Worm (Caenorhabditis elegans) whole organism, mixed stage, embryonic: ENCODE data around the gene wrm-1.

Source experiments
- M03D4.4 ChIP-seq: sonication (generic microtip); optimal IDR thresholded peaks from 2 replicates; lab custom pipeline; 2017; ENCODE audit warnings: mild to moderate bottlenecking, missing genetic modification characterization, missing compliant biosample characterization
- bed-3 ChIP-seq: fragments of 200-800 bp; sonication (Bioruptor generic); optimal IDR thresholded peaks from 3 replicates; lab custom pipeline; 2018; ENCODE audit warnings: mild to moderate bottlenecking, missing genetic modification characterization, moderate library complexity, missing compliant biosample characterization
- blmp-1 ChIP-seq: fragments of 150-350 bp; optimal IDR thresholded peaks from 2 replicates; lab custom pipeline; 2014; ENCODE audit warnings: missing biosample characterization, missing genetic modification characterization
- ceh-83 ChIP-seq: fragments of 200-800 bp; sonication (Bioruptor generic); optimal IDR thresholded peaks from 2 replicates; lab custom pipeline; 2018; ENCODE audit warnings: mild to moderate bottlenecking, missing genetic modification characterization, missing compliant biosample characterization
- ces-1 ChIP-seq: fragments of 150-350 bp; optimal IDR thresholded peaks from 2 replicates; lab custom pipeline; 2014; ENCODE audit warnings: missing biosample characterization, missing genetic modification reagents, missing genetic modification characterization
- cnd-1 ChIP-seq: fragments of 200-800 bp; sonication (Bioruptor generic); optimal IDR thresholded peaks from 2 replicates; lab custom pipeline; 2018; ENCODE audit warnings: mild to moderate bottlenecking, missing genetic modification characterization, missing compliant biosample characterization
- drap-1 ChIP-seq: fragments of 200-800 bp; sonication (Bioruptor generic); optimal IDR thresholded peaks from 3 replicates; lab custom pipeline; 2018; ENCODE audit warnings: mild to moderate bottlenecking, missing genetic modification characterization, missing compliant biosample characterization
- elt-3 ChIP-seq: fragments of 150-350 bp; optimal IDR thresholded peaks from 2 replicates; lab custom pipeline; 2014; ENCODE audit warnings: missing biosample characterization, missing genetic modification characterization
- ham-2 ChIP-seq: fragments of 200-800 bp; sonication (Bioruptor generic); optimal IDR thresholded peaks from 2 replicates; lab custom pipeline; 2018; ENCODE audit warnings: mild to moderate bottlenecking, missing genetic modification characterization, missing compliant biosample characterization
- hlh-1 ChIP-seq: fragments of 150-350 bp; optimal IDR thresholded peaks from 2 replicates; lab custom pipeline; 2014; ENCODE audit warnings: missing biosample characterization, missing genetic modification reagents, missing genetic modification characterization
- lin-13 ChIP-seq: fragments of 150-350 bp; optimal IDR thresholded peaks from 2 replicates; lab custom pipeline; 2014; ENCODE audit warnings: missing biosample characterization, missing genetic modification characterization
- lsy-2 ChIP-seq: fragments of 150-350 bp; optimal IDR thresholded peaks from 2 replicates; lab custom pipeline; 2014; ENCODE audit warnings: missing biosample characterization, missing genetic modification characterization
- mab-5 ChIP-seq: fragments of 150-350 bp; optimal IDR thresholded peaks from 2 replicates; lab custom pipeline; 2014; ENCODE audit warnings: missing biosample characterization, missing genetic modification characterization
- mep-1 ChIP-seq: fragments of 150-350 bp; optimal IDR thresholded peaks from 2 replicates; lab custom pipeline; 2017; ENCODE audit warnings: missing biosample characterization, missing genetic modification reagents, missing genetic modification characterization, inconsistent platforms
- nhr-12 ChIP-seq: fragments of 150-350 bp; optimal IDR thresholded peaks from 2 replicates; lab custom pipeline; 2014; ENCODE audit warnings: missing biosample characterization, missing genetic modification characterization
- nhr-2 ChIP-seq: fragments of 150-350 bp; optimal IDR thresholded peaks from 2 replicates; lab custom pipeline; 2014; ENCODE audit warnings: missing biosample characterization, missing genetic modification characterization
- nhr-237 ChIP-seq: fragments of 150-350 bp; optimal IDR thresholded peaks from 2 replicates; lab custom pipeline; 2014; ENCODE audit warnings: missing biosample characterization, missing genetic modification characterization
- nhr-28 ChIP-seq: fragments of 150-350 bp; optimal IDR thresholded peaks from 2 replicates; lab custom pipeline; 2014; ENCODE audit warnings: missing biosample characterization, missing genetic modification characterization
- nhr-76 ChIP-seq: sonication (generic microtip); optimal IDR thresholded peaks from 2 replicates; lab custom pipeline; 2017; ENCODE audit warnings: missing biosample characterization, missing genetic modification characterization
- pha-4 ChIP-seq: fragments of 150-350 bp; optimal IDR thresholded peaks from 2 replicates; lab custom pipeline; 2018; ENCODE audit warnings: missing biosample characterization, missing genetic modification reagents, missing genetic modification characterization
- snpc-4 ChIP-seq: fragments of 150-350 bp; optimal IDR thresholded peaks from 2 replicates; lab custom pipeline; 2014; ENCODE audit warnings: missing biosample characterization, missing genetic modification characterization
- sptf-1 ChIP-seq: sonication (generic microtip); optimal IDR thresholded peaks from 2 replicates; lab custom pipeline; 2017; ENCODE audit warnings: mild to moderate bottlenecking, missing genetic modification characterization, moderate library complexity, missing compliant biosample characterization
- unc-120 ChIP-seq: sonication (generic microtip); optimal IDR thresholded peaks from 2 replicates; lab custom pipeline; 2017; ENCODE audit warnings: missing genetic modification characterization, missing compliant biosample characterization; ENCODE audit not compliant: poor library complexity, severe bottlenecking
- unc-39 ChIP-seq: fragments of 150-350 bp; optimal IDR thresholded peaks from 2 replicates; lab custom pipeline; 2014; ENCODE audit warnings: missing biosample characterization, missing genetic modification characterization
- unc-62 ChIP-seq: fragments of 150-350 bp; optimal IDR thresholded peaks from 2 replicates; lab custom pipeline; 2014; ENCODE audit warnings: missing biosample characterization, missing genetic modification reagents, missing genetic modification characterization

wrm-1 gene

DNA sequence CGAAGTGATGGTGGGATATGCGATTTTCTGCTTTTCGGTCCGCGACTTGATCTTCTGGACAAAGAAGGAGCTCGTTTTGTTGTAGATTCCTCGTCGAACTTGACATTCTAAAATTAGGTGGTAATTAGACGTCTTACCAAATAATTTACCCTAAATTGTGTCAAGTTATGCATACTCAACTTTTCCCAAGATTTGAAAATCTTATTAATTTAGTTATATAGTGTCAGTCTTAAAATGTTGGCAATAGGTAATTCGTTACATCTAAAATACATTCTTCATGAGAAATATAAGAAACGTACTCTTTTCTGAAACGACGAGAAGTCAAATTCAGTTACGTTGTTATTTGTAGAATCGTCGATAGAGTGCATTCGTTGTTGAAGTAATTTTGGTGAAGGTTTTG, 15.1 kb upstream of the wrm-1 start:
- TF ChIP-seq lin-13 (tag; lab: Kevin White, UChicago): no peak
- TF ChIP-seq mab-5 (tag; lab: Kevin White, UChicago): no peak
- no peak for TF ChIP-seq lsy-2 (tag; lab: Kevin White, UChicago)
- TF ChIP-seq cnd-1: no peak
- TF ChIP-seq unc-62 (GFP tag; lab: Kevin White, UChicago): no peak
- TF ChIP-seq mep-1 (tag; lab: Kevin White, UChicago): no peak
- no peak for TF ChIP-seq nhr-2
- TF ChIP-seq nhr-76 (tag; lab: Kevin White, UChicago): no peak
- TF ChIP-seq blmp-1 (tag; lab: Kevin White, UChicago): no peak
- TF ChIP-seq ceh-83 (GFP tag; lab: Kevin White, UChicago): no peak
- TF ChIP-seq, all 35 proteins: peak for 0

DNA sequence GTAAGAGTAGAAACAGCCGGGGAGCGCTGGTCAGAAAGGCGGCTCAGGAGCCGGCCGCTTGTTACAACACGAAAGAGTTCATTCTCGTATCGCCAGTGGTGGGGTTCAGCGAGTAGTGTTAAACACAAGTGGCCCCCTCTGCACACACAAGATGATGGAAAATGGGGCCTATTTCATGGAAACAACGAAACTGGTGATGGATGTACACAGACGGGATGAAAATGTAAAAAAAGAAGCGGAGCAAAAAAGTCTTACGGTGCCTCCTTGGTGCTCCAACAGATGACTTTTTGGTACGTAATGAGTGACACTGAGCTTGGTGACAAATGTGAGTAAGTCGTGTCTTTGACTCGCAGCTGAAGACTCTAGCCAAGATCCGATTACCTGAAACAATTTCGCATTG, 14.6 kb upstream of the wrm-1 start:
- TF ChIP-seq lsy-2 (tag; lab: Kevin White, UChicago): no peak
- TF ChIP-seq drap-1: no peak
- TF ChIP-seq unc-120 (tag; lab: Kevin White, UChicago): peak; percentile 31
- no peak for TF ChIP-seq elt-3 (tag; lab: Kevin White, UChicago)
- no peak for TF ChIP-seq unc-39 (tag; lab: Kevin White, UChicago)
- no peak for TF ChIP-seq snpc-4 (tag; lab: Kevin White, UChicago)
- TF ChIP-seq bed-3 (GFP tag; lab: Kevin White, UChicago): no peak
- no peak for TF ChIP-seq cnd-1
- no peak for TF ChIP-seq nhr-237 (tag; lab: Kevin White, UChicago)
- peak; percentile 22 for TF ChIP-seq hlh-1 (tag; lab: Kevin White, UChicago)
- no peak for TF ChIP-seq mab-5 (tag; lab: Kevin White, UChicago)
- no peak for TF ChIP-seq ham-2 (GFP tag; lab: Kevin White, UChicago)

DNA sequence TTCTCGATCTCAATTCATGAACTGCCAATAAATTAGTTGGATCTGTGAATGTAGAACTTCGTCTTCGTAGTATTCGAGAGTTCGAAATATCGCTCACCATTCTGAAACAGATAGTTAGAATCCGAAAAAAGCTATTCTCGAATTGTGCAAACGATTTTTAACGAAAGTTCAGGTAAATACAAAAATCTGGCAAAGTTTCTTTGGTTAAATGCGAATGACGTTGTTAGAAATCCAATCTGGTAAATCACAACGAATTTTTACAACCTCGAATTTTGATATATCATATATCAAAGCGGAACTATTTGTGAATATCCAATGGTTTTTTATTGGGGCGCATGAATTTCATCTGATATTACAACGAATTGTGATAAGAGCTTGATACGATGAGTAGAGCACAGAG, 13.4 kb upstream of the wrm-1 start, which contains the start of gene hpo-28:
TSS of gene hpo-28 (minus strand) at position 101 of the 400 bp plus-strand sequence.
- TF ChIP-seq hlh-1 (tag; lab: Kevin White, UChicago) (peak; percentile 9), ces-1 (GFP tag; lab: Kevin White, UChicago) (no peak), unc-39 (tag; lab: Kevin White, UChicago) (no peak), mab-5 (tag; lab: Kevin White, UChicago) (no peak), drap-1 (no peak)

DNA sequence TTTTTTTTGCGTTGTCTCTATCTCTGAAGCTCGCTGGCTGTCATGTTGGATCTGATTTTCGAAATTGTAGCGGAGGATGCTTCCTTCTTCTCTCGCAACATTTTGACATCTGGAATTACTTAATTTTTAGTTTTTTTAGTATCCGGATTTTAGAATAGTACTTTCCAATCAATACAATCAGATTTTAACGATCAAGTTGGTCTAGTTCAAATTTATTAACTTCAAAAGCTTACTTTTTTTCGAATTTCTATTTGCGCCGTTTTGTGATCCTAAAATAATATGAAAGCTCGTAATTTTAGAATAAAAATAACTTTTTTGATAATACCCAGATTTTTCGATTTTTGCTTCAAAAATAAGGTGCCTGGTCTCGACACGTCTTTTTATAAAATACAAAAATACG, 12.6 kb upstream of the wrm-1 start, which contains the start of gene B0336.12:
TSS of gene B0336.12 (minus strand) at position 101 of the 400 bp plus-strand sequence.
- TF ChIP-seq nhr-28 (no peak), pha-4 (no peak), mep-1 (tag; lab: Kevin White, UChicago) (no peak), drap-1 (no peak), mab-5 (tag; lab: Kevin White, UChicago) (no peak), bed-3 (GFP tag; lab: Kevin White, UChicago) (no peak), nhr-12 (tag; lab: Kevin White, UChicago) (no peak), nhr-2 (no peak), unc-120 (tag; lab: Kevin White, UChicago) (no peak), nhr-237 (tag; lab: Kevin White, UChicago) (no peak), blmp-1 (tag; lab: Kevin White, UChicago) (no peak), nhr-76 (tag; lab: Kevin White, UChicago) (no peak), lsy-2 (tag; lab: Kevin White, UChicago) (no peak), ham-2 (GFP tag; lab: Kevin White, UChicago) (no peak), M03D4.4 (tag; lab: Kevin White, UChicago) (no peak)

DNA sequence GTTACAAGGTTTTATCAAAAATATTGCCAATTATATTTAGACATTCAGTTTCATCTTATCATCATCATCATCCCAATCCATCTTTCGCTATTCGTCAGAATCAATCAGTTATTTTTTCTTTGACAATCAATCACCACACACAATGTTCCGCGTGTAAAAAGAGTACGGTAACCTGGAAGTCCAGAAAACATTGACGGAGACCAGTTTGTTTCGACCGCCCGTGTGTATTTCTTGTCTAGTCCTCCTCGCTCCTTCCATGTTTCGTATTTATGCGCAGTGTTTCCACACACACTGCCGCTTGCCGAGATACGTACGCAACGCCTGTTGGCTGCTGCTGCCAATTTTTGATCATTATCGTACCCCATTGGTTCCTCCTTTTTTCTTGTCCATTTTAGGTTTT, 12.0 kb upstream of the wrm-1 start:
- TF ChIP-seq nhr-76 (tag; lab: Kevin White, UChicago): no peak
- peak; percentile 28 for TF ChIP-seq mep-1 (tag; lab: Kevin White, UChicago)
- TF ChIP-seq sptf-1 (tag; lab: Kevin White, UChicago): peak; percentile 25
- peak; percentile 28 for TF ChIP-seq ham-2 (GFP tag; lab: Kevin White, UChicago)
- TF ChIP-seq M03D4.4 (tag; lab: Kevin White, UChicago): no peak

ce11 chrIII:5711242-5711641, 11.4 kb upstream of the wrm-1 start, which contains the start of gene rbm-26:
TSS of gene rbm-26 (plus strand) at chrIII:5711542.
- no peak for TF ChIP-seq hlh-1 (tag; lab: Kevin White, UChicago)
- TF ChIP-seq drap-1: no peak
